Fruit fly (Drosophila melanogaster) whole organism, embryonic: ENCODE measurements around the gene Mettl5.

Source experiments
- Bgb ChIP-seq: fragments of 200-800 bp; sonication (Bioruptor generic); IDR thresholded peaks from 2 replicates; pipeline ENCODE4 v1.3.6; 2022; ENCODE audit warnings: missing biosample characterization, missing genetic modification characterization; ENCODE audit not compliant: partially characterized antibody
- CG11504 ChIP-seq: fragments of 200-800 bp; sonication (Bioruptor generic); optimal IDR thresholded peaks from 3 replicates; lab custom pipeline; 2019; ENCODE audit warnings: missing biosample characterization, mild to moderate bottlenecking, missing genetic modification characterization, moderate library complexity
- CG11723 ChIP-seq: fragments of 200-800 bp; sonication (Bioruptor generic); optimal IDR thresholded peaks from 2 replicates; lab custom pipeline; 2017; ENCODE audit warnings: missing biosample characterization, mild to moderate bottlenecking, missing genetic modification characterization
- CG14965 ChIP-seq: fragments of 200-800 bp; sonication (Bioruptor generic); optimal IDR thresholded peaks from 2 replicates; lab custom pipeline; 2016; ENCODE audit warnings: missing biosample characterization, missing genetic modification characterization, borderline replicate concordance
- CG1529 ChIP-seq: fragments of 200-800 bp; sonication (Bioruptor generic); optimal IDR thresholded peaks from 3 replicates; lab custom pipeline; 2018; ENCODE audit warnings: missing biosample characterization, missing genetic modification characterization
- CG15601 ChIP-seq: fragments of 200-800 bp; sonication (Bioruptor generic); optimal IDR thresholded peaks from 3 replicates; lab custom pipeline; 2019; ENCODE audit warnings: missing biosample characterization, mild to moderate bottlenecking, missing genetic modification characterization, moderate library complexity
- CG16863 ChIP-seq: fragments of 200-800 bp; sonication (Bioruptor generic); optimal IDR thresholded peaks from 3 replicates; lab custom pipeline; 2016; ENCODE audit warnings: missing biosample characterization, missing genetic modification characterization
- CG17361 ChIP-seq: fragments of 200-800 bp; sonication (Bioruptor generic); IDR thresholded peaks from 3 replicates; pipeline ENCODE4 v1.3.6; 2022; ENCODE audit warnings: missing biosample characterization, missing genetic modification characterization
- CG18599 ChIP-seq: fragments of 200-800 bp; sonication (Bioruptor generic); optimal IDR thresholded peaks from 3 replicates; lab custom pipeline; 2017; ENCODE audit warnings: missing biosample characterization, missing genetic modification characterization, mild to moderate bottlenecking, moderate library complexity, missing genetic modification reagents
- CG2712 ChIP-seq: fragments of 200-800 bp; optimal IDR thresholded peaks from 3 replicates; lab custom pipeline; 2019; ENCODE audit warnings: missing biosample characterization, mild to moderate bottlenecking, missing genetic modification characterization, moderate library complexity
- CG32772 ChIP-seq: fragments of 200-800 bp; sonication (Bioruptor generic); IDR thresholded peaks from 2 replicates; pipeline ENCODE4 v1.3.6; 2022; ENCODE audit warnings: missing biosample characterization, missing genetic modification characterization
- CG33557 ChIP-seq: fragments of 200-800 bp; sonication (Bioruptor generic); optimal IDR thresholded peaks from 2 replicates; lab custom pipeline; 2019; ENCODE audit warnings: missing biosample characterization, mild to moderate bottlenecking, missing genetic modification characterization, moderate library complexity
- CG4854 ChIP-seq: fragments of 200-800 bp; sonication (Bioruptor generic); optimal IDR thresholded peaks from 2 replicates; lab custom pipeline; 2016; ENCODE audit warnings: missing biosample characterization, missing genetic modification characterization, inconsistent platforms
- CG7745 ChIP-seq: fragments of 200-800 bp; sonication (Bioruptor generic); optimal IDR thresholded peaks from 2 replicates; lab custom pipeline; 2018; ENCODE audit warnings: missing biosample characterization, mild to moderate bottlenecking, missing genetic modification characterization, moderate library complexity
- CG9215 ChIP-seq: fragments of 200-800 bp; sonication (Bioruptor generic); IDR thresholded peaks from 2 replicates; pipeline ENCODE4 v1.3.6; 2022; ENCODE audit warnings: missing biosample characterization, missing genetic modification characterization
- CG9817 ChIP-seq: fragments of 200-800 bp; sonication (Bioruptor generic); optimal IDR thresholded peaks from 2 replicates; lab custom pipeline; 2018; ENCODE audit warnings: missing biosample characterization, mild to moderate bottlenecking, missing genetic modification characterization, moderate library complexity
- CHES-1-like ChIP-seq: fragments of 200-800 bp; sonication (Bioruptor generic); optimal IDR thresholded peaks from 2 replicates; lab custom pipeline; 2016; ENCODE audit warnings: missing biosample characterization, missing genetic modification characterization
- CkIIα-i1 ChIP-seq: fragments of 200-800 bp; sonication (Bioruptor generic); IDR thresholded peaks from 2 replicates; pipeline ENCODE4 v1.3.6; 2022; ENCODE audit warnings: missing biosample characterization, missing genetic modification characterization
- CoRest ChIP-seq: fragments of 200-800 bp; sonication (Bioruptor generic); optimal IDR thresholded peaks from 3 replicates; lab custom pipeline; 2018; ENCODE audit warnings: missing biosample characterization, mild to moderate bottlenecking, missing genetic modification characterization, moderate library complexity
- Dad ChIP-seq: fragments of 200-800 bp; sonication (Bioruptor generic); optimal IDR thresholded peaks from 3 replicates; lab custom pipeline; 2016; ENCODE audit warnings: missing biosample characterization, missing genetic modification characterization
- Dip2 ChIP-seq: fragments of 200-800 bp; sonication (Bioruptor generic); IDR thresholded peaks from 2 replicates; pipeline ENCODE4 v1.3.6; 2022; ENCODE audit warnings: missing biosample characterization, missing genetic modification characterization
- GATAe ChIP-seq: fragments of 200-800 bp; sonication (Bioruptor generic); conservative IDR thresholded peaks from 2 replicates; pipeline ENCODE4 v1.3.6; 2022; ENCODE audit warnings: missing biosample characterization, missing genetic modification characterization
- HmgD ChIP-seq: fragments of 200-800 bp; sonication (Bioruptor generic); optimal IDR thresholded peaks from 3 replicates; lab custom pipeline; 2016; ENCODE audit warnings: missing biosample characterization, missing genetic modification characterization
- MTF-1 ChIP-seq: fragments of 200-800 bp; sonication (Bioruptor generic); optimal IDR thresholded peaks from 2 replicates; lab custom pipeline; 2018; ENCODE audit warnings: missing biosample characterization, mild to moderate bottlenecking, missing genetic modification characterization, borderline replicate concordance
- Meics ChIP-seq: fragments of 200-800 bp; sonication (Bioruptor generic); optimal IDR thresholded peaks from 2 replicates; lab custom pipeline; 2017; ENCODE audit warnings: missing biosample characterization, mild to moderate bottlenecking, missing genetic modification characterization
- NFAT ChIP-seq: fragments of 200-800 bp; sonication (Bioruptor generic); IDR thresholded peaks from 2 replicates; pipeline ENCODE4 v1.3.6; 2022; ENCODE audit warnings: missing biosample characterization, missing genetic modification characterization
- Oaz ChIP-seq: fragments of 200-800 bp; sonication (Bioruptor generic); IDR thresholded peaks from 2 replicates; pipeline ENCODE4 v1.3.6; 2022; ENCODE audit warnings: missing biosample characterization, missing genetic modification characterization
- Pdp1 ChIP-seq, 2 experiments: fragments of 200-800 bp; sonication (Bioruptor generic); optimal IDR thresholded peaks; 3 replicates each; lab custom pipeline; 2016; ENCODE audit warnings: missing biosample characterization in 2 of 2, missing genetic modification characterization in 2 of 2, mild to moderate bottlenecking in 1 of 2, moderate library complexity in 1 of 2
- Six4 ChIP-seq: fragments of 200-800 bp; sonication (Bioruptor generic); optimal IDR thresholded peaks from 2 replicates; lab custom pipeline; 2016; ENCODE audit warnings: missing biosample characterization, missing genetic modification characterization
- Sox102F ChIP-seq: fragments of 200-800 bp; sonication (Bioruptor generic); optimal IDR thresholded peaks from 2 replicates; lab custom pipeline; 2018; ENCODE audit warnings: missing biosample characterization, mild to moderate bottlenecking, missing genetic modification characterization, moderate library complexity
- caup ChIP-seq: fragments of 200-800 bp; sonication (Bioruptor generic); optimal IDR thresholded peaks from 3 replicates; lab custom pipeline; 2017; ENCODE audit warnings: missing biosample characterization, mild to moderate bottlenecking, missing genetic modification characterization, moderate library complexity; ENCODE audit not compliant: severe bottlenecking
- chinmo ChIP-seq: fragments of 200-800 bp; sonication (Bioruptor generic); IDR thresholded peaks from 4 replicates; pipeline ENCODE4 v1.3.6; 2022; ENCODE audit warnings: missing biosample characterization, missing genetic modification characterization; ENCODE audit not compliant: partially characterized antibody
- chm ChIP-seq: fragments of 200-800 bp; sonication (Bioruptor generic); IDR thresholded peaks from 2 replicates; pipeline ENCODE4 v1.3.6; 2022; ENCODE audit warnings: missing biosample characterization, missing genetic modification characterization
- crp ChIP-seq, 2 experiments: fragments of 200-800 bp; sonication (Bioruptor generic); optimal IDR thresholded peaks; 2 replicates in 1 of 2; 3 replicates in 1 of 2; lab custom pipeline; 2017; ENCODE audit warnings: missing biosample characterization in 2 of 2, missing genetic modification characterization in 2 of 2, mild to moderate bottlenecking in 1 of 2, moderate library complexity in 1 of 2
- dimm ChIP-seq: fragments of 200-800 bp; sonication (Bioruptor generic); IDR thresholded peaks from 2 replicates; pipeline ENCODE4 v1.3.6; 2022; ENCODE audit warnings: missing biosample characterization, missing genetic modification characterization
- hkb ChIP-seq, 2 experiments: fragments of 200-800 bp in 1 of 2; fragments of >200 bp in 1 of 2; sonication (Bioruptor generic) in 1 of 2; IDR thresholded peaks in 1 of 2; optimal IDR thresholded peaks in 1 of 2; 2 replicates each; pipeline versions ENCODE4 v1.3.6 to Lab custom; 2017 to 2022; ENCODE audit warnings: missing biosample characterization in 1 of 2, missing genetic modification characterization in 1 of 2
- ind ChIP-seq: fragments of 200-800 bp; sonication (Bioruptor generic); optimal IDR thresholded peaks from 3 replicates; lab custom pipeline; 2016; ENCODE audit warnings: missing biosample characterization, missing genetic modification characterization
- jumu ChIP-seq: fragments of 200-800 bp; sonication (Bioruptor generic); optimal IDR thresholded peaks from 3 replicates; lab custom pipeline; 2016; ENCODE audit warnings: missing biosample characterization, missing genetic modification characterization
- kni ChIP-seq: fragments of 200-800 bp; sonication (Bioruptor generic); optimal IDR thresholded peaks from 3 replicates; lab custom pipeline; 2017; ENCODE audit warnings: mild to moderate bottlenecking, missing biosample characterization, missing genetic modification reagents, missing genetic modification characterization
- lab ChIP-seq: fragments of 200-800 bp; sonication (Bioruptor generic); optimal IDR thresholded peaks from 3 replicates; lab custom pipeline; 2017; ENCODE audit warnings: missing biosample characterization, missing genetic modification characterization, mild to moderate bottlenecking, moderate library complexity, missing genetic modification reagents
- nerfin-1 ChIP-seq: fragments of 200-800 bp; sonication (Bioruptor generic); optimal IDR thresholded peaks from 3 replicates; lab custom pipeline; 2019; ENCODE audit warnings: missing biosample characterization, mild to moderate bottlenecking, missing genetic modification characterization, moderate library complexity
- nmo ChIP-seq: fragments of 200-800 bp; sonication (Bioruptor generic); optimal IDR thresholded peaks from 2 replicates; lab custom pipeline; 2018; ENCODE audit warnings: missing biosample characterization, mild to moderate bottlenecking, missing genetic modification characterization, moderate library complexity
- oc ChIP-seq: fragments of 200-800 bp; sonication (Bioruptor generic); optimal IDR thresholded peaks from 2 replicates; lab custom pipeline; 2018; ENCODE audit warnings: missing biosample characterization, mild to moderate bottlenecking, missing genetic modification characterization, moderate library complexity
- otp ChIP-seq: fragments of 200-800 bp; sonication (Bioruptor generic); IDR thresholded peaks from 3 replicates; pipeline ENCODE4, ENCODE4 v1.3.6; 2022; ENCODE audit warnings: missing biosample characterization, missing genetic modification characterization
- sisA ChIP-seq: fragments of 200-800 bp; sonication (Bioruptor generic); IDR thresholded peaks from 2 replicates; pipeline ENCODE4 v1.3.6; 2022; ENCODE audit warnings: missing biosample characterization, missing genetic modification characterization
- so ChIP-seq: fragments of 200-800 bp; sonication (Bioruptor generic); IDR thresholded peaks from 3 replicates; pipeline ENCODE4 v1.3.6; 2022; ENCODE audit warnings: missing biosample characterization, missing genetic modification characterization
- twi ChIP-seq: fragments of 200-800 bp; optimal IDR thresholded peaks from 2 replicates; lab custom pipeline; 2019; ENCODE audit warnings: missing biosample characterization, mild to moderate bottlenecking, missing genetic modification characterization, moderate library complexity
- z ChIP-seq: fragments of 200-800 bp; sonication (Bioruptor generic); IDR thresholded peaks from 3 replicates; pipeline ENCODE4 v1.3.6; 2022; ENCODE audit warnings: missing biosample characterization, missing genetic modification characterization

Mettl5 gene

DNA sequence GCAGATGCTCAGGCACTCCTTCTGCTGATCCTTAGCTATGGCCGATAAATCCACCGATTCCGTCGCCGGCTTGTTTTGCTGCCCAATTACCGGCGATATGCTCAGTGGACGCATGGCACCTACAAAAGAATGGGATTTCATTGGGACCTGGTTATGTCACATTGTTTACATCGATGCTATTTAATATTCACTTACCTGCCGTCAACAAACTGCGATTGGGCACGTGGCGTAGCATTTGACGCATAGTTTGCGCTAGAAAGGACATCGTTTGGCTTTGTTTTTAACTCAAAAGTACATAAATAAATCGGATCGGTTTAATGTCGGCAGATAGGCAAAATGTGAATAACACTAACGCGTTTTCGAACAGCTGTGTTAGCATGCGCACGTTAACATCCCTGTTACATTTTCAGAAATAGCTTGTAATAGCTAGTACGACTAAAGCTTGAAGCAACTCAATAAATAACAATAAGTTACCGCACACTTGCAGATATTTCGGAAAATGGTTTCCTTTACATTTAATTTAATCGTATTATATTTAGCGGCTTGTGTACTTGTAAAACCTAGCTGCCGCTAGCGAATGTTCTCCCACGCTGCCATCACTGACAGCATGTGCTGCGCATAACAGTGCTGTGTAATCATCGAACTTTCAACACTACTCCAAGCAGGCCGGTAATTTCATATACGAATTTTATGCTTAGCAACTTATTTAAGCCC is 8.7 kb upstream of the Mettl5 start, which contains the start of the genes mRpL21 and rept (continued):
- TF ChIP-seq so (no peak), nmo (GFP tag; lab: Kevin White, UChicago) (peak; percentile 70), kni (GFP tag; lab: Kevin White, UChicago) (no peak), chm (GFP tag; lab: Robert Waterston, UW) (peak; percentile 41; the same call in 1 of the 2 replicates), Dad (GFP tag; lab: Kevin White, UChicago) (peak; percentile 49), CG32772 (GFP tag; lab: Robert Waterston, UW) (no peak), Dip2 (no peak), CG33557 (GFP tag; lab: Kevin White, UChicago) (peak; percentile 34), sisA (no peak), CoRest (tag; lab: Kevin White, UChicago) (peak; percentile 57), CG4854 (GFP tag; lab: Kevin White, UChicago) (peak; percentile 54), caup (peak; percentile 63), CG11504 (tag; lab: Kevin White, UChicago) (peak; percentile 47), CG18599 (GFP tag; lab: Kevin White, UChicago) (peak; percentile 59), Sox102F (peak; percentile 5), Six4 (GFP tag; lab: Kevin White, UChicago) (peak; percentile 18), oc (tag; lab: Kevin White, UChicago) (no peak), otp (GFP tag; lab: Robert Waterston, UW) (no peak), CG9817 (tag; lab: Kevin White, UChicago) (peak; percentile 64), CHES-1-like (GFP tag; lab: Kevin White, UChicago) (peak; percentile 79), chinmo (GFP tag; lab: Robert Waterston, UW) (no peak), CG11723 (peak; percentile 12), dimm (GFP tag; lab: Robert Waterston, UW) (no peak), twi (peak; percentile 81), ind (peak; percentile 57), Oaz (GFP tag; lab: Robert Waterston, UW) (no peak), CG14965 (GFP tag; lab: Kevin White, UChicago) (no peak), z (GFP tag; lab: Robert Waterston, UW) (no peak), GATAe (no peak), MTF-1 (no peak), CG2712 (tag; lab: Kevin White, UChicago) (peak; percentile 35), CG17361 (GFP tag; lab: Robert Waterston, UW) (peak; percentile 49; the same call in 1 of the 3 replicates), CG16863 (peak; percentile 17), Pdp1 (GFP tag; optimal IDR thresholded peaks at IDR 0.05; lab: Kevin White, UChicago) (peak; percentile 31 to 94), nerfin-1 (tag; lab: Kevin White, UChicago) (peak; percentile 36), Meics (GFP tag; lab: Kevin White, UChicago) (peak; percentile 29), hkb (optimal IDR thresholded peaks at IDR 0.05; lab: Kevin White, UChicago) (no peak), hkb (GFP tag; IDR thresholded peaks at IDR 0.05; lab: Robert Waterston, UW) (0 out of 2 replicates have a peak, but pooled peaks have one; percentile 17), CG7745 (no peak), CG1529 (GFP tag; lab: Kevin White, UChicago) (no peak), CG15601 (tag; lab: Kevin White, UChicago) (peak; percentile 27), HmgD (GFP tag; lab: Kevin White, UChicago) (no peak), crp (GFP tag; optimal IDR thresholded peaks at IDR 0.05; lab: Kevin White, UChicago) (peak; percentile 81 to 94), CG9215 (GFP tag; lab: Robert Waterston, UW) (0 out of 2 replicates have a peak, but pooled peaks have one; percentile 13), lab (GFP tag; lab: Kevin White, UChicago) (peak; percentile 68), jumu (GFP tag; lab: Kevin White, UChicago) (peak; percentile 36), CkIIα-i1 (no peak), NFAT (peak; percentile 43), Bgb (GFP tag; lab: Robert Waterston, UW) (no peak)
